Fruit fly (Drosophila melanogaster): ENCODE measurements around the gene SF2.

SF2 gene

dm6 chr3R:16347626-16348264, 6.0 kb upstream of the SF2 start (continued):
- TF ChIP-seq CG10431 (GFP tag; optimal IDR thresholded peaks at IDR 0.05) = no peak
- TF ChIP-seq Nf-YA (GFP tag; IDR thresholded peaks at IDR 0.05) = no peak
- TF ChIP-seq Optix (GFP tag; IDR thresholded peaks at IDR 0.05) = no peak
- no peak for TF ChIP-seq lov (optimal IDR thresholded peaks at IDR 0.05)
- no peak for TF ChIP-seq lov (GFP tag; IDR thresholded peaks at IDR 0.05)
- no peak for TF ChIP-seq Chrac-16 (GFP tag; optimal IDR thresholded peaks at IDR 0.05)
- TF ChIP-seq Kr (GFP tag; optimal IDR thresholded peaks at IDR 0.05) = no peak
- no peak for TF ChIP-seq HHEX (GFP tag; optimal IDR thresholded peaks at IDR 0.05)
- TF ChIP-seq Mad (GFP tag; optimal IDR thresholded peaks at IDR 0.05) = no peak
- peak; percentile 65 for TF ChIP-seq CG34376 (GFP tag; optimal IDR thresholded peaks at IDR 0.05)
- no peak for TF ChIP-seq CG5245 (GFP tag; optimal IDR thresholded peaks at IDR 0.05)
- TF ChIP-seq Mes4 (GFP tag; optimal IDR thresholded peaks at IDR 0.05) = no peak
- TF ChIP-seq CG5180 (GFP tag; optimal IDR thresholded peaks at IDR 0.05) = no peak
- no peak for TF ChIP-seq ab (GFP tag; optimal IDR thresholded peaks at IDR 0.05)
- TF ChIP-seq Blimp-1 (GFP tag; optimal IDR thresholded peaks at IDR 0.05) = no peak
- no peak for TF ChIP-seq CG10565 (GFP tag; optimal IDR thresholded peaks at IDR 0.05)
- peak; percentile 93 for TF ChIP-seq grn (GFP tag; optimal IDR thresholded peaks at IDR 0.05)
- TF ChIP-seq CG11696 (GFP tag; IDR thresholded peaks at IDR 0.05) = no peak
- no peak for TF ChIP-seq tio (GFP tag; optimal IDR thresholded peaks at IDR 0.05)
- no peak for TF ChIP-seq disco-r (GFP tag; optimal IDR thresholded peaks at IDR 0.05)
- no peak for TF ChIP-seq sens (GFP tag)
- no peak for TF ChIP-seq CG7745 (tag; optimal IDR thresholded peaks at IDR 0.05)
- TF ChIP-seq lab (GFP tag; optimal IDR thresholded peaks at IDR 0.05) = peak; percentile 3
- peak; percentile 85 for TF ChIP-seq sug (tag; optimal IDR thresholded peaks at IDR 0.05)
- TF ChIP-seq CG16815 (GFP tag; optimal IDR thresholded peaks at IDR 0.05) = no peak
- TF ChIP-seq Usf (GFP tag; optimal IDR thresholded peaks at IDR 0.05) = no peak
- TF ChIP-seq Lhr (GFP tag; optimal IDR thresholded peaks at IDR 0.05) = no peak
- no peak for TF ChIP-seq CG7556 (GFP tag; optimal IDR thresholded peaks at IDR 0.05)
- no peak for TF ChIP-seq CG12104 (GFP tag; optimal IDR thresholded peaks at IDR 0.05)

- TF ChIP-seq sens (GFP tag) = peak; percentile 11
- TF ChIP-seq CG6765 (GFP tag; optimal IDR thresholded peaks at IDR 0.05) = no peak
- TF ChIP-seq mld (GFP tag; IDR thresholded peaks at IDR 0.05; ENCODE audit: partially characterized antibody) = no peak
- TF ChIP-seq bsh (GFP tag; optimal IDR thresholded peaks at IDR 0.05) = peak in 1 of 2 experiments; percentile 15
- TF ChIP-seq run (tag; optimal IDR thresholded peaks at IDR 0.05) = no peak
- TF ChIP-seq CG11093 (GFP tag; IDR thresholded peaks at IDR 0.05) = no peak
- TF ChIP-seq CG15514 (GFP tag; optimal IDR thresholded peaks at IDR 0.05) = no peak
- peak; percentile 46 for TF ChIP-seq nom (GFP tag; optimal IDR thresholded peaks at IDR 0.05)
- TF ChIP-seq CG4617 (GFP tag; optimal IDR thresholded peaks at IDR 0.05; ENCODE audit: borderline replicate concordance) = no peak
- TF ChIP-seq eve (GFP tag; optimal IDR thresholded peaks at IDR 0.05) = no peak
- no peak for TF ChIP-seq CG2712 (tag; optimal IDR thresholded peaks at IDR 0.05)
- TF ChIP-seq Drgx (GFP tag; IDR thresholded peaks at IDR 0.05) = peak; percentile 45
- TF ChIP-seq Med (GFP tag) = peak; percentile 49
- no peak for TF ChIP-seq CG15479 (GFP tag; optimal IDR thresholded peaks at IDR 0.05)
- no peak for TF ChIP-seq CG13624 (GFP tag; optimal IDR thresholded peaks at IDR 0.05)
- no peak for TF ChIP-seq CG18619 (GFP tag; optimal IDR thresholded peaks at IDR 0.05)
- no peak for TF ChIP-seq CG10321 (GFP tag; IDR thresholded peaks at IDR 0.05)
- no peak for TF ChIP-seq wek (GFP tag; optimal IDR thresholded peaks at IDR 0.05)
These were observed 1.2 kb downstream of the SF2 start for dm6 chr3R:16340610-16341009.
